Worm (Caenorhabditis elegans): ENCODE measurements around the gene acp-4.

- no peak for TF ChIP-seq B0310.2 (tag; optimal IDR thresholded peaks at IDR 0.05)
- TF ChIP-seq ceh-36 (tag; optimal IDR thresholded peaks at IDR 0.05): no peak
- TF ChIP-seq hnd-1 (tag; optimal IDR thresholded peaks at IDR 0.05): no peak
- no peak for TF ChIP-seq sea-1 (GFP tag; conservative IDR thresholded peaks at IDR 0.05)
- TF ChIP-seq ets-7 (tag; optimal IDR thresholded peaks at IDR 0.05): no peak
- TF ChIP-seq flt-1 (GFP tag; IDR thresholded peaks at IDR 0.05): no peak
- no peak for TF ChIP-seq ama-1 (optimal IDR thresholded peaks at IDR 0.05)
- no peak for TF ChIP-seq tra-4 (tag; optimal IDR thresholded peaks at IDR 0.05)
- no peak for TF ChIP-seq aly-1 (tag; optimal IDR thresholded peaks at IDR 0.05)
- no peak for TF ChIP-seq scrt-1 (GFP tag; IDR thresholded peaks at IDR 0.05)
Measured at ce11 chrII:8454513-8454912, 19.6 kb upstream of the acp-4 start, which contains the start of gene F22B5.5.

Measured in whole organism, early embryonic.